Worm (Caenorhabditis elegans): ENCODE data around the gene F35F10.14.

F35F10.14 gene

ce11 chrV:3318975-3319374, 930 bp downstream of the F35F10.14 start, which contains the start of gene F35F10.13 (continued):
- TF ChIP-seq madf-6 (GFP tag; IDR thresholded peaks at IDR 0.05) = no peak

- TF ChIP-seq bed-1 (GFP tag; IDR thresholded peaks at IDR 0.05) (0 out of 2 replicates have a peak, but pooled peaks have one; percentile 84), T07F8.4 (tag; optimal IDR thresholded peaks at IDR 0.05) (no peak), lsl-1 (GFP tag; optimal IDR thresholded peaks at IDR 0.05) (no peak), ets-4 (GFP tag; optimal IDR thresholded peaks at IDR 0.05) (no peak), madf-3 (GFP tag; IDR thresholded peaks at IDR 0.05) (0 out of 2 replicates have a peak, but pooled peaks have one; percentile 50)
Measured at ce11 chrV:3316108-3316507, 3.8 kb downstream of the F35F10.14 start, which contains the start of gene F35F10.1. TSS of gene F35F10.1 (plus strand) at chrV:3316307.

ce11 chrV:3315308-3315707, 4.6 kb downstream of the F35F10.14 start, which contains the start of gene arrd-19:
TSS of gene arrd-19 (minus strand) at chrV:3315516.
- TF ChIP-seq ZK185.1 (tag; optimal IDR thresholded peaks at IDR 0.05; ENCODE audit: poor library complexity, severe bottlenecking) (peak; percentile 51), attf-3 (GFP tag; conservative IDR thresholded peaks at IDR 0.05) (peak; percentile 42), somi-1 (GFP tag; optimal IDR thresholded peaks at IDR 0.05) (no peak), nfya-1 (tag; optimal IDR thresholded peaks at IDR 0.05; ENCODE audit: borderline replicate concordance, insufficient read depth) (no peak), mcd-1 (GFP tag; IDR thresholded peaks at IDR 0.05) (no peak; the same call in 1 of the 2 replicates), rcor-1 (GFP tag; IDR thresholded peaks at IDR 0.05) (peak; percentile 49; the same call in 1 of the 2 replicates), pbrm-1 (GFP tag; IDR thresholded peaks at IDR 0.05) (peak; percentile 66; the same call in 1 of the 2 replicates), mel-28 (tag; optimal IDR thresholded peaks at IDR 0.05; ENCODE audit: borderline replicate concordance) (no peak), dox-1 (GFP tag; IDR thresholded peaks at IDR 0.05) (peak; percentile 97), attf-6 (GFP tag; IDR thresholded peaks at IDR 0.05) (no peak), xnd-1 (tag; optimal IDR thresholded peaks at IDR 0.05) (no peak), C06A6.2 (GFP tag; conservative IDR thresholded peaks at IDR 0.05) (no peak), mes-4 (tag; optimal IDR thresholded peaks at IDR 0.05) (no peak), Y53G8AR.9 (GFP tag; conservative IDR thresholded peaks at IDR 0.05) (peak; percentile 47; the same call in 1 of the 2 replicates), F57C9.4 (tag; optimal IDR thresholded peaks at IDR 0.05) (no peak), nfyb-1 (GFP tag; IDR thresholded peaks at IDR 0.05) (peak; percentile 73; the same call in 1 of the 2 replicates), ceh-100 (GFP tag; IDR thresholded peaks at IDR 0.05) (peak; percentile 48; the same call in 1 of the 2 replicates), lin-54 (GFP tag; optimal IDR thresholded peaks at IDR 0.05) (peak; percentile 32), lag-1 (GFP tag; IDR thresholded peaks at IDR 0.05) (0 out of 2 replicates have a peak, but pooled peaks have one; percentile 64), attf-5 (GFP tag; optimal IDR thresholded peaks at IDR 0.05) (peak; percentile 65), zim-3 (tag; optimal IDR thresholded peaks at IDR 0.05) (no peak), cebp-1 (GFP tag; IDR thresholded peaks at IDR 0.05) (peak; percentile 47; the same call in 1 of the 2 replicates), cebp-1 (tag; optimal IDR thresholded peaks at IDR 0.05) (no peak), tbp1 (GFP tag; optimal IDR thresholded peaks at IDR 0.05) (peak; percentile 36), ztf-28 (GFP tag; IDR thresholded peaks at IDR 0.05) (no peak), ekl-4 (GFP tag; IDR thresholded peaks at IDR 0.05) (peak; percentile 43; the same call in 1 of the 2 replicates), zfh-2 (GFP tag; conservative IDR thresholded peaks at IDR 0.05) (peak; percentile 49; the same call in 1 of the 2 replicates), athp-1 (tag; optimal IDR thresholded peaks at IDR 0.05) (no peak), Y56A3A.18 (GFP tag; IDR thresholded peaks at IDR 0.05) (peak; percentile 51; the same call in 1 of the 2 replicates), ceh-27 (GFP tag; optimal IDR thresholded peaks at IDR 0.05) (peak; percentile 63), hmg-20 (GFP tag; IDR thresholded peaks at IDR 0.05) (peak; percentile 52; the same call in 1 of the 2 replicates), Y95B8A.8 (GFP tag; IDR thresholded peaks at IDR 0.05) (no peak), F23B12.7 (tag; optimal IDR thresholded peaks at IDR 0.05; ENCODE audit: insufficient read depth) (no peak), ztf-26 (tag; optimal IDR thresholded peaks at IDR 0.05) (peak; percentile 21), fkh-3 (tag; optimal IDR thresholded peaks at IDR 0.05) (no peak), egl-44 (GFP tag; IDR thresholded peaks at IDR 0.05) (no peak), F55B11.4 (tag; optimal IDR thresholded peaks at IDR 0.05; ENCODE audit: borderline replicate concordance, insufficient read depth) (no peak), B0019.2 (GFP tag; conservative IDR thresholded peaks at IDR 0.05) (no peak), F52B5.7 (tag; optimal IDR thresholded peaks at IDR 0.05) (no peak)

Measured in whole organism, young adult.